Worm (Caenorhabditis elegans) whole organism, L4 larva: ENCODE measurements around the gene nhr-206.

Source experiments
- T20F7.1 ChIP-seq: fragments of 200-800 bp; sonication (Bioruptor generic); optimal IDR thresholded peaks from 2 replicates; lab custom pipeline; 2018; ENCODE audit warnings: mild to moderate bottlenecking, missing genetic modification characterization, missing compliant biosample characterization
- Y105C5A.15 ChIP-seq: fragments of 200-800 bp; sonication (Bioruptor generic); IDR thresholded peaks from 2 replicates; pipeline ENCODE4 v1.3.6; 2022; ENCODE audit warnings: missing genetic modification characterization, missing compliant biosample characterization
- Y5F2A.4 ChIP-seq: fragments of 200-800 bp; sonication (Bioruptor generic); optimal IDR thresholded peaks from 2 replicates; lab custom pipeline; 2018; ENCODE audit warnings: mild to moderate bottlenecking, missing genetic modification characterization, missing compliant biosample characterization
- Y75B8A.6 ChIP-seq: fragments of 200-800 bp; sonication (Bioruptor generic); IDR thresholded peaks from 2 replicates; pipeline ENCODE4 v1.3.6; 2022; ENCODE audit warnings: missing genetic modification reagents, missing genetic modification characterization, missing compliant biosample characterization
- ZK337.2 ChIP-seq: fragments of 200-800 bp; sonication (Bioruptor generic); IDR thresholded peaks from 2 replicates; pipeline ENCODE4 v1.3.6; 2022; ENCODE audit warnings: missing genetic modification reagents, missing genetic modification characterization, missing compliant biosample characterization
- aha-1 ChIP-seq: fragments of 150-350 bp; peaks from one replicate; lab custom pipeline; 2014; ENCODE audit warnings: missing biosample characterization, missing genetic modification characterization
- arid-1 ChIP-seq: fragments of 200-800 bp; sonication (Bioruptor generic); conservative IDR thresholded peaks from 2 replicates; pipeline ENCODE4 v1.3.6; 2022; ENCODE audit warnings: missing genetic modification reagents, missing genetic modification characterization, missing compliant biosample characterization
- ceh-62 ChIP-seq: sonication (generic microtip); optimal IDR thresholded peaks from 2 replicates; lab custom pipeline; 2017; ENCODE audit warnings: missing biosample characterization, missing genetic modification characterization
- ctbp-1 ChIP-seq: fragments of 200-800 bp; sonication (Bioruptor generic); IDR thresholded peaks from 2 replicates; pipeline ENCODE4 v1.3.6; 2022; ENCODE audit warnings: missing genetic modification reagents, missing genetic modification characterization, missing compliant biosample characterization
- daf-16 ChIP-seq, 3 experiments: sonication (generic microtip); optimal IDR thresholded peaks; 2 replicates each; lab custom pipeline; 2016 to 2017; ENCODE audit warnings: missing genetic modification characterization in 3 of 3, missing genetic modification reagents in 3 of 3, mild to moderate bottlenecking in 2 of 3, missing compliant biosample characterization in 2 of 3, missing biosample characterization in 1 of 3, moderate library complexity in 1 of 3
- dmd-6 ChIP-seq: fragments of 200-800 bp; sonication (Bioruptor generic); IDR thresholded peaks from 2 replicates; pipeline ENCODE4 v1.3.6; 2022; ENCODE audit warnings: missing genetic modification reagents, missing genetic modification characterization, missing compliant biosample characterization
- duxl-1 ChIP-seq: sonication (generic microtip); optimal IDR thresholded peaks from 2 replicates; lab custom pipeline; 2016; ENCODE audit warnings: mild to moderate bottlenecking, missing genetic modification characterization, moderate library complexity, missing compliant biosample characterization; ENCODE audit not compliant: poor library complexity
- dve-1 ChIP-seq: sonication (generic microtip); optimal IDR thresholded peaks from 2 replicates; lab custom pipeline; 2017; ENCODE audit warnings: antibody characterized with exemption, mild to moderate bottlenecking, missing genetic modification characterization, missing compliant biosample characterization; ENCODE audit not compliant: insufficient read depth
- fkh-10 ChIP-seq: fragments of 150-350 bp; optimal IDR thresholded peaks from 2 replicates; lab custom pipeline; 2014; ENCODE audit warnings: missing biosample characterization, missing genetic modification reagents, missing genetic modification characterization
- fos-1 ChIP-seq: fragments of 150-350 bp; optimal IDR thresholded peaks from 2 replicates; lab custom pipeline; 2014; ENCODE audit warnings: missing biosample characterization, missing genetic modification characterization
- hif-1 ChIP-seq, 2 experiments: sonication (generic microtip); optimal IDR thresholded peaks; 2 replicates each; lab custom pipeline; 2016 to 2017; ENCODE audit warnings: missing compliant biosample characterization in 2 of 2, missing genetic modification characterization in 2 of 2, missing genetic modification reagents in 2 of 2, missing genotype in 2 of 2, mild to moderate bottlenecking in 1 of 2
- hlh-30 ChIP-seq: sonication (generic microtip); optimal IDR thresholded peaks from 2 replicates; lab custom pipeline; 2017; ENCODE audit warnings: antibody characterized with exemption, mild to moderate bottlenecking, missing genetic modification characterization, missing compliant biosample characterization; ENCODE audit not compliant: insufficient read depth
- lim-7 ChIP-seq: fragments of 200-800 bp; sonication (Bioruptor generic); IDR thresholded peaks from 2 replicates; pipeline ENCODE4 v1.3.6; 2022; ENCODE audit warnings: missing genetic modification characterization, missing compliant biosample characterization
- lin-13 ChIP-seq: fragments of 150-350 bp; optimal IDR thresholded peaks from 2 replicates; lab custom pipeline; 2014; ENCODE audit warnings: missing biosample characterization, missing genetic modification reagents, missing genetic modification characterization
- lin-15B ChIP-seq: fragments of 150-350 bp; sonication (generic microtip); optimal IDR thresholded peaks from 3 replicates; lab custom pipeline; 2014; ENCODE audit warnings: missing biosample characterization, missing genetic modification characterization
- lir-3 ChIP-seq: sonication (generic microtip); optimal IDR thresholded peaks from 2 replicates; lab custom pipeline; 2016; ENCODE audit warnings: mild to moderate bottlenecking, missing genetic modification characterization, missing compliant biosample characterization
- mes-2 ChIP-seq: sonication (generic microtip); optimal IDR thresholded peaks from 2 replicates; lab custom pipeline; 2016; ENCODE audit warnings: missing genotype, mild to moderate bottlenecking, missing genetic modification characterization, missing compliant biosample characterization; ENCODE audit not compliant: poor library complexity, severe bottlenecking
- mxl-3 ChIP-seq: fragments of 200-800 bp; sonication (Bioruptor generic); optimal IDR thresholded peaks from 2 replicates; lab custom pipeline; 2018; ENCODE audit warnings: mild to moderate bottlenecking, missing genetic modification characterization, missing compliant biosample characterization
- nhr-10 ChIP-seq: fragments of 150-350 bp; optimal IDR thresholded peaks from 2 replicates; lab custom pipeline; 2014; ENCODE audit warnings: missing biosample characterization, missing genetic modification characterization
- nhr-28 ChIP-seq: fragments of 150-350 bp; optimal IDR thresholded peaks from 2 replicates; lab custom pipeline; 2014; ENCODE audit warnings: missing biosample characterization, missing genetic modification characterization
- nhr-41 ChIP-seq: fragments of 200-800 bp; sonication (Bioruptor generic); IDR thresholded peaks from 2 replicates; pipeline ENCODE4 v1.3.6; 2022; ENCODE audit warnings: missing genetic modification reagents, missing genetic modification characterization, missing compliant biosample characterization
- nhr-42 ChIP-seq: fragments of 200-800 bp; sonication (Bioruptor generic); IDR thresholded peaks from 2 replicates; pipeline ENCODE4 v1.3.6; 2022; ENCODE audit warnings: missing genetic modification characterization, missing compliant biosample characterization
- nhr-48 ChIP-seq: sonication (generic microtip); optimal IDR thresholded peaks from 2 replicates; lab custom pipeline; 2016; ENCODE audit warnings: mild to moderate bottlenecking, missing genetic modification characterization, missing compliant biosample characterization
- pha-4 ChIP-seq, 2 experiments: fragments of 150-350 bp in 1 of 2; fragments of 200-800 bp in 1 of 2; sonication (Bioruptor generic) in 1 of 2; IDR thresholded peaks in 1 of 2; optimal IDR thresholded peaks in 1 of 2; 2 replicates each; pipeline versions ENCODE4 v1.3.6 to Lab custom; 2014 to 2022; ENCODE audit warnings: missing genetic modification characterization in 2 of 2, missing genetic modification reagents in 2 of 2, missing biosample characterization in 1 of 2, missing compliant biosample characterization in 1 of 2
- rbr-2 ChIP-seq: sonication (generic microtip); optimal IDR thresholded peaks from 2 replicates; lab custom pipeline; 2016; ENCODE audit warnings: missing genotype, missing genetic modification characterization, missing compliant biosample characterization
- sdz-12 ChIP-seq: fragments of 200-800 bp; sonication (Bioruptor generic); optimal IDR thresholded peaks from 2 replicates; lab custom pipeline; 2018; ENCODE audit warnings: mild to moderate bottlenecking, missing genetic modification characterization, missing compliant biosample characterization
- set-16 ChIP-seq: fragments of 200-800 bp; sonication (Bioruptor generic); IDR thresholded peaks from 2 replicates; pipeline ENCODE4 v1.3.6; 2022; ENCODE audit warnings: missing genetic modification reagents, missing genetic modification characterization, missing compliant biosample characterization
- snpc-4 ChIP-seq: fragments of 150-350 bp; optimal IDR thresholded peaks from 2 replicates; lab custom pipeline; 2014; ENCODE audit warnings: missing biosample characterization, missing genetic modification characterization
- tag-97 ChIP-seq: fragments of 200-800 bp; sonication (Bioruptor generic); IDR thresholded peaks from 2 replicates; pipeline ENCODE4 v1.3.6; 2022; ENCODE audit warnings: missing genetic modification characterization, missing compliant biosample characterization
- tra-1 ChIP-seq: fragments of 200-800 bp; sonication (Bioruptor generic); IDR thresholded peaks from 2 replicates; pipeline ENCODE4 v1.3.6; 2022; ENCODE audit warnings: missing genetic modification reagents, missing genetic modification characterization, missing compliant biosample characterization
- unc-130 ChIP-seq: sonication (generic microtip); optimal IDR thresholded peaks from 2 replicates; lab custom pipeline; 2016; ENCODE audit warnings: missing genetic modification reagents, missing genetic modification characterization, missing compliant biosample characterization
- unc-62 ChIP-seq, 3 experiments: fragments of 150-350 bp in 1 of 3; sonication (generic microtip); optimal IDR thresholded peaks in 2 of 3; peaks in 1 of 3; 1 replicate in 1 of 3; 2 replicates in 2 of 3; lab custom pipeline; 2014 to 2017; ENCODE audit warnings: missing biosample characterization in 3 of 3, missing genetic modification characterization in 3 of 3, missing genetic modification reagents in 3 of 3, missing genotype in 1 of 3
- vab-7 ChIP-seq: fragments of 200-800 bp; sonication (Bioruptor generic); IDR thresholded peaks from 2 replicates; pipeline ENCODE4 v1.3.6; 2022; ENCODE audit warnings: missing genetic modification reagents, missing genetic modification characterization, missing compliant biosample characterization
- zag-1 ChIP-seq: fragments of 150-350 bp; optimal IDR thresholded peaks from 2 replicates; lab custom pipeline; 2014; ENCODE audit warnings: missing biosample characterization, missing genetic modification characterization
- zip-2 ChIP-seq: fragments of 150-350 bp; optimal IDR thresholded peaks from 2 replicates; lab custom pipeline; 2014; ENCODE audit warnings: missing biosample characterization, missing genetic modification characterization
- ztf-11 ChIP-seq: fragments of 150-350 bp; optimal IDR thresholded peaks from 2 replicates; lab custom pipeline; 2014; ENCODE audit warnings: missing biosample characterization, missing genetic modification characterization

The nhr-206 gene

ce11 chrV:12114693-12115092 is 22.9 kb downstream of the nhr-206 start, which contains the start of gene spin-1:
Gene spin-1 (plus strand): TSS chrV:12114993.
- TF ChIP-seq vab-7 (GFP tag; lab: Robert Waterston, UW) (no peak), nhr-42 (GFP tag; lab: Robert Waterston, UW) (no peak), Y105C5A.15 (GFP tag; lab: Robert Waterston, UW) (no peak), Y75B8A.6 (GFP tag; lab: Robert Waterston, UW) (no peak), unc-130 (no peak), nhr-48 (tag; lab: Kevin White, UChicago) (no peak), nhr-10 (tag; lab: Kevin White, UChicago) (no peak), zip-2 (tag; lab: Kevin White, UChicago) (no peak), duxl-1 (tag; lab: Kevin White, UChicago) (no peak), lin-15B (no peak), tag-97 (GFP tag; lab: Robert Waterston, UW) (no peak), arid-1 (no peak)

ce11 chrV:12115150-12115549 is 23.3 kb downstream of the nhr-206 start:
- TF ChIP-seq hlh-30 (tag; lab: Kevin White, UChicago): no peak
- peak; percentile 75 for TF ChIP-seq dmd-6 (GFP tag; lab: Robert Waterston, UW)
- no peak for TF ChIP-seq daf-16 (GFP tag; optimal IDR thresholded peaks at IDR 0.05; lab: Kevin White, UChicago)
- TF ChIP-seq daf-16 (tag; optimal IDR thresholded peaks at IDR 0.05; lab: Kevin White, UChicago): peak; percentile 69
- TF ChIP-seq unc-62 (GFP tag; optimal IDR thresholded peaks at IDR 0.05 in 1 of 2; lab: Kevin White, UChicago): peak in 1 of 2 experiments; percentile 97
- no peak for TF ChIP-seq unc-62 (tag; optimal IDR thresholded peaks at IDR 0.05; lab: Kevin White, UChicago)
- peak; percentile 81 for TF ChIP-seq nhr-28 (tag; lab: Kevin White, UChicago)
- no peak for TF ChIP-seq T20F7.1 (GFP tag; lab: Kevin White, UChicago)
- TF ChIP-seq dve-1 (tag; lab: Kevin White, UChicago): peak; percentile 38
- no peak for TF ChIP-seq snpc-4

- TF ChIP-seq fos-1: no peak
- TF ChIP-seq aha-1 (tag; lab: Kevin White, UChicago): peak; percentile 90
- no peak for TF ChIP-seq pha-4 (GFP tag; IDR thresholded peaks at IDR 0.05; lab: Robert Waterston, UW)
- peak; percentile 9 for TF ChIP-seq pha-4 (tag; optimal IDR thresholded peaks at IDR 0.05; lab: Kevin White, UChicago)
- no peak for TF ChIP-seq zag-1 (tag; lab: Kevin White, UChicago)
- TF ChIP-seq set-16: no peak
Measured at ce11 chrV:12117567-12118053, 25.8 kb downstream of the nhr-206 start, which contains the start of gene C13C4.8. Gene C13C4.8 (plus strand): TSS chrV:12118003.

- TF ChIP-seq aha-1 (tag; lab: Kevin White, UChicago) (no peak), zip-2 (tag; lab: Kevin White, UChicago) (no peak), ZK337.2 (no peak), tra-1 (GFP tag; lab: Robert Waterston, UW) (no peak), mes-2 (tag; lab: Kevin White, UChicago) (no peak), hlh-30 (tag; lab: Kevin White, UChicago) (no peak), ceh-62 (tag; lab: Kevin White, UChicago) (no peak), Y5F2A.4 (GFP tag; lab: Kevin White, UChicago) (no peak)
Measured at ce11 chrV:12120381-12120780, 28.6 kb downstream of the nhr-206 start, which contains the start of gene C13C4.7. Gene C13C4.7 (minus strand): TSS chrV:12120481.

- TF ChIP-seq nhr-41 (GFP tag; lab: Robert Waterston, UW): no peak
- TF ChIP-seq ztf-11: no peak
- no peak for TF ChIP-seq T20F7.1 (GFP tag; lab: Kevin White, UChicago)
- no peak for TF ChIP-seq mxl-3 (GFP tag; lab: Kevin White, UChicago)
- no peak for TF ChIP-seq sdz-12 (GFP tag; lab: Kevin White, UChicago)
- no peak for TF ChIP-seq rbr-2 (tag; lab: Kevin White, UChicago)
- TF ChIP-seq fkh-10 (GFP tag; lab: Kevin White, UChicago): no peak
- TF ChIP-seq lim-7 (GFP tag; lab: Robert Waterston, UW): no peak
- TF ChIP-seq hif-1 (tag; optimal IDR thresholded peaks at IDR 0.05; lab: Kevin White, UChicago): no peak
- TF ChIP-seq ctbp-1 (GFP tag; lab: Robert Waterston, UW): no peak
- TF ChIP-seq lir-3: no peak
- TF ChIP-seq lin-13 (GFP tag; lab: Kevin White, UChicago): no peak
Measured at ce11 chrV:12121274-12121673, 29.5 kb downstream of the nhr-206 start, which contains the start of gene C13C4.6. Gene C13C4.6 (plus strand): TSS chrV:12121574.
